Worm (Caenorhabditis elegans) whole organism, L2 larva: ENCODE results near the gene ZK381.8.

Experiments used
- C34F6.9 ChIP-seq: fragments of 150-350 bp; optimal IDR thresholded peaks from 2 replicates; lab custom pipeline; 2014; ENCODE audit warnings: missing biosample characterization, missing genetic modification characterization
- F13H6.1 ChIP-seq: sonication (generic microtip); optimal IDR thresholded peaks from 2 replicates; lab custom pipeline; 2016; ENCODE audit warnings: missing genetic modification characterization, missing compliant biosample characterization
- R02D3.7 ChIP-seq: fragments of 150-350 bp; optimal IDR thresholded peaks from 2 replicates; lab custom pipeline; 2014; ENCODE audit warnings: missing biosample characterization, missing genetic modification characterization
- ZK546.5 ChIP-seq: sonication (generic microtip); optimal IDR thresholded peaks from 2 replicates; lab custom pipeline; 2017; ENCODE audit warnings: missing biosample characterization, missing genetic modification characterization
- aly-2 ChIP-seq: fragments of 150-350 bp; optimal IDR thresholded peaks from 2 replicates; lab custom pipeline; 2014; ENCODE audit warnings: missing biosample characterization, missing genetic modification characterization
- ama-1 ChIP-seq: fragments of 150-350 bp; optimal IDR thresholded peaks from 2 replicates; lab custom pipeline; 2018; ENCODE audit warnings: inconsistent platforms
- blmp-1 ChIP-seq: sonication (generic microtip); optimal IDR thresholded peaks from 2 replicates; lab custom pipeline; 2017; ENCODE audit warnings: missing genetic modification characterization, mild to moderate bottlenecking, missing compliant biosample characterization, antibody characterized with exemption, moderate library complexity; ENCODE audit not compliant: insufficient read depth
- ceh-16 ChIP-seq: fragments of 150-350 bp; optimal IDR thresholded peaks from 2 replicates; lab custom pipeline; 2014; ENCODE audit warnings: missing biosample characterization, missing genetic modification characterization
- ceh-82 ChIP-seq: fragments of 150-350 bp; optimal IDR thresholded peaks from 2 replicates; lab custom pipeline; 2014; ENCODE audit warnings: missing biosample characterization, missing genetic modification characterization
- crh-2 ChIP-seq: sonication (generic microtip); optimal IDR thresholded peaks from 2 replicates; lab custom pipeline; 2017; ENCODE audit warnings: missing biosample characterization, missing genetic modification characterization
- dmd-4 ChIP-seq: sonication (generic microtip); optimal IDR thresholded peaks from 2 replicates; lab custom pipeline; 2017; ENCODE audit warnings: missing biosample characterization, missing genetic modification characterization
- elt-1 ChIP-seq: fragments of 150-350 bp; optimal IDR thresholded peaks from 2 replicates; lab custom pipeline; 2014; ENCODE audit warnings: missing biosample characterization, missing genetic modification characterization
- elt-3 ChIP-seq: sonication (generic microtip); optimal IDR thresholded peaks from 2 replicates; lab custom pipeline; 2017; ENCODE audit warnings: missing biosample characterization, missing genetic modification characterization
- fos-1 ChIP-seq: fragments of 150-350 bp; optimal IDR thresholded peaks from 2 replicates; lab custom pipeline; 2014; ENCODE audit warnings: missing biosample characterization, missing genetic modification characterization
- gmeb-1 ChIP-seq: fragments of 150-350 bp; optimal IDR thresholded peaks from 2 replicates; lab custom pipeline; 2014; ENCODE audit warnings: missing biosample characterization, missing genetic modification characterization
- lsy-2 ChIP-seq, 2 experiments: fragments of 150-350 bp in 1 of 2; sonication (generic microtip) in 1 of 2; optimal IDR thresholded peaks; 2 replicates each; lab custom pipeline; 2014 to 2017; ENCODE audit warnings: missing biosample characterization in 2 of 2, missing genetic modification characterization in 2 of 2
- mab-5 ChIP-seq: fragments of 150-350 bp; optimal IDR thresholded peaks from 2 replicates; lab custom pipeline; 2014; ENCODE audit warnings: missing biosample characterization, missing genetic modification characterization
- mbf-1 ChIP-seq: sonication (generic microtip); optimal IDR thresholded peaks from 2 replicates; lab custom pipeline; 2017; ENCODE audit warnings: missing biosample characterization, missing genetic modification characterization
- mdl-1 ChIP-seq, 2 experiments: fragments of 150-350 bp in 1 of 2; sonication (generic microtip) in 1 of 2; optimal IDR thresholded peaks; 2 replicates each; lab custom pipeline; 2017; ENCODE audit warnings: missing biosample characterization in 2 of 2, missing genetic modification characterization in 2 of 2
- nhr-10 ChIP-seq: sonication (generic microtip); optimal IDR thresholded peaks from 2 replicates; lab custom pipeline; 2017; ENCODE audit warnings: missing biosample characterization, missing genetic modification characterization
- nhr-11 ChIP-seq: fragments of 150-350 bp; optimal IDR thresholded peaks from 2 replicates; lab custom pipeline; 2014; ENCODE audit warnings: missing biosample characterization, missing genetic modification characterization
- nhr-12 ChIP-seq: fragments of 150-350 bp; optimal IDR thresholded peaks from 2 replicates; lab custom pipeline; 2014; ENCODE audit warnings: missing biosample characterization, missing genetic modification characterization
- nhr-23 ChIP-seq: fragments of 150-350 bp; optimal IDR thresholded peaks from 2 replicates; lab custom pipeline; 2014; ENCODE audit warnings: missing biosample characterization, missing genetic modification reagents, missing genetic modification characterization
- nhr-77 ChIP-seq: fragments of 150-350 bp; optimal IDR thresholded peaks from 2 replicates; lab custom pipeline; 2014; ENCODE audit warnings: missing biosample characterization, missing genetic modification characterization
- peb-1 ChIP-seq: fragments of 150-350 bp; optimal IDR thresholded peaks from 2 replicates; lab custom pipeline; 2014; ENCODE audit warnings: missing biosample characterization, missing genetic modification characterization
- sma-9 ChIP-seq, 2 experiments: fragments of 150-350 bp in 1 of 2; sonication (generic microtip) in 1 of 2; optimal IDR thresholded peaks; 2 replicates each; lab custom pipeline; 2014 to 2016; ENCODE audit warnings: missing genetic modification characterization in 2 of 2, mild to moderate bottlenecking in 1 of 2, missing biosample characterization in 1 of 2, missing compliant biosample characterization in 1 of 2, missing genetic modification reagents in 1 of 2, moderate library complexity in 1 of 2
- snpc-4 ChIP-seq: fragments of 150-350 bp; optimal IDR thresholded peaks from 2 replicates; lab custom pipeline; 2014; ENCODE audit warnings: missing biosample characterization, missing genetic modification characterization
- unc-55 ChIP-seq: fragments of 150-350 bp; sonication (generic microtip); optimal IDR thresholded peaks from 3 replicates; lab custom pipeline; 2014; ENCODE audit warnings: missing biosample characterization, missing genetic modification reagents, missing genetic modification characterization
- unc-62 ChIP-seq: fragments of 150-350 bp; optimal IDR thresholded peaks from 2 replicates; lab custom pipeline; 2014; ENCODE audit warnings: missing biosample characterization, missing genetic modification reagents, missing genetic modification characterization
- zag-1 ChIP-seq: fragments of 150-350 bp; optimal IDR thresholded peaks from 2 replicates; lab custom pipeline; 2014; ENCODE audit warnings: missing biosample characterization, missing genetic modification characterization
- ztf-1 ChIP-seq: fragments of 200-800 bp; sonication (Bioruptor generic); conservative IDR thresholded peaks from 2 replicates; pipeline ENCODE4 v1.3.6; 2022; ENCODE audit warnings: missing genetic modification characterization, missing compliant biosample characterization
- ztf-11 ChIP-seq: sonication (generic microtip); optimal IDR thresholded peaks from 2 replicates; lab custom pipeline; 2017; ENCODE audit warnings: missing biosample characterization, missing genetic modification characterization

ZK381.8 gene

DNA sequence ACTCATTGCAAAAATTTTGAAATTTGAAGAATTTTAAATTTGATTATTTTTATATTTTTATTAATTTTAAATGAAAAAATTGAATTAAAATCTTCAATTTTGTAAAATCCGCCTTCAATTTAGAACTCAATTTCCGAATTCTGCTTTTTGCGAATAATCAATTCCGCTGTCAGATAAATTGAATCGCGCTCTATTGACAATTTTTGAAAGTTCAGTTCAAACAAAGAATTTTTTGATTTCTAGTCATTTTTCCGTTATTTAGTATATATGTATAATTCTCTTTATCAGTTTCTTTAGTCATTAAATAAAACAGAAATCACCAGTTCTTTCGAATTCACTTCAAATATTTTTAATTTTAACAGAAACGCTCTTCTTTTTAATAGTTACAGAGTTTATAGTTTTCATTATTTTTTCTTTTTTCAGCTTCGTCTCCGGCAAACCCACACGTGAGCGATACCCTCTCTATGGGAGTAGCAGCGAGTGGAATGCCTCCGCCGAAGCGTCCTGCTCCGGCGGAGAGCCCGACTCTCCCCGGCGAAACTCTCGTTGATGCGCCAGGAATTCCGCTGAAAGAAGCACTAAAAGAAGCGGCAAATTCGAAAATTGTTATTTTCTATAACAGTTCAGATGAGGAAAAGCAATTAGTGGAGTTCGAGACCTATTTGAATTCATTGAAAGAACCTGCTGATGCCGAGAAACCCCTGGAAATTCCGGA, 42.7 kb upstream of the ZK381.8 start:
- peak; percentile 42 for TF ChIP-seq unc-55 (GFP tag; lab: Kevin White, UChicago)
- TF ChIP-seq lsy-2 (tag; optimal IDR thresholded peaks at IDR 0.05; lab: Kevin White, UChicago), result no peak
- TF ChIP-seq fos-1, result peak; percentile 34
- TF ChIP-seq C34F6.9, result peak; percentile 42

DNA sequence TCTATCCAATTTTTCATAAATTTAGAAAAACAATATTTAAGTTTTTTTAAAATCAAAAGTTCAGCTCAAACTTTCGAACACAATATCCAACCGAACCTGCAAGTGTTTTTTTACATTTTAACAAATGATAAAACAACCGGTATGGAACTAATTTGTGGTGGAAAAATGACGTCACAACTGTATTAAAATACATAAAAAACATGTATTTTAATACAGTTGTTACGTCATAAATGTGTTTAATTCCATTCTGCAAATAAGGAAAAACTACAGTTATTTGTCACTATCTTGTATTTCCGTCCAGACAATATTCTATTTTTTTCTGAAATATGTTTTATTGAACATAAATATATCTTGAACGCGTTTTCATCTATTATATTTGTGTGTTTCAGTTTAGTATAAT, 42.0 kb upstream of the ZK381.8 start:
- no peak for TF ChIP-seq crh-2
- no peak for TF ChIP-seq ceh-82 (tag; lab: Kevin White, UChicago)
- no peak for TF ChIP-seq nhr-23 (tag; lab: Kevin White, UChicago)

DNA sequence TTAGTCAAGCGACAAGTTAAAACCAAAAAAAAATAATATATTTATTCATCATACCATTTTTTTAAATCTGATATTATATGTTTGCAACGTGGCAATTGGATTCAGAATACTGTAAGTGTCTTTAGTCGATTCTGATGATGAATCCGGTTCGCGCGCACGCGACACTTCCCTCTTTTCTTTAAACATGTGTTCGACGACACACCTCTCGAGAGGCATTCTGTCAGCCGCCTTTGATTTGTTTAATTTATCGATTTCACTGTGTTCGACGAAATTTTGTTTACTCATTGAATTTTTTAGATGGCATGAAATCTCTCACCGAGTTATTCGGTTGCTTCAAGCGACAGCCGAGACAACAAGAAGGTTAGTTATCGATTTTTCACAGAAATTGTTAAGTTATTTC, 41.6 kb upstream of the ZK381.8 start, which contains the start of gene trxr-1:
Gene trxr-1 (plus strand): TSS at position 227 of the 400 bp plus-strand sequence.
- TF ChIP-seq mbf-1 (tag; lab: Kevin White, UChicago) (no peak), C34F6.9 (no peak), fos-1 (no peak), lsy-2 (tag; optimal IDR thresholded peaks at IDR 0.05; lab: Kevin White, UChicago) (no peak), mdl-1 (tag; optimal IDR thresholded peaks at IDR 0.05; lab: Kevin White, UChicago) (no peak), nhr-11 (tag; lab: Kevin White, UChicago) (no peak), unc-62 (GFP tag; lab: Kevin White, UChicago) (no peak), dmd-4 (tag; lab: Kevin White, UChicago) (no peak), ZK546.5 (tag; lab: Kevin White, UChicago) (no peak), peb-1 (tag; lab: Kevin White, UChicago) (no peak), F13H6.1 (tag; lab: Kevin White, UChicago) (no peak), ztf-1 (GFP tag; lab: Robert Waterston, UW) (no peak), gmeb-1 (tag; lab: Kevin White, UChicago) (no peak), crh-2 (no peak)

DNA sequence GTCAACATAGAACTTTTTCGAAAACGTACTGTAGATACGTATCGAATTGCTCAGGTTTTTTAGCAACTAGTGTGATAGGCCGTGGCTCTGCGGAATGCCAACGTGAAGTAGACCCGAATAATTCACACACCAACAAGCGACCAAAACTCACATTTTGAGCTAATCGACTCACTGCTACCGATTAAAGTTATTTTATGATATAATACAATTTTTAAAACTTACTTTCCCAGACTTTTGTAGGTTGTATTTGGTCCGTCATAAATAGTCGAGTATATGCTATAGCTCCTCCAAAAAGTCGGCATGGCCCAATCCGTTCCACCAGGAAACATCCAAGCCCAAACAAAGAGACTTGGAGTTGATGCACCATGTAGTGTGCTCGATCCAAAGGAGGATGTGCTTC, 40.7 kb upstream of the ZK381.8 start, which contains the start of gene C25A8.1:
Gene C25A8.1 (plus strand): TSS at position 301 of the 400 bp plus-strand sequence.
- TF ChIP-seq snpc-4 (no peak), mab-5 (tag; lab: Kevin White, UChicago) (no peak), nhr-11 (tag; lab: Kevin White, UChicago) (no peak), ceh-16 (no peak), F13H6.1 (tag; lab: Kevin White, UChicago) (no peak), nhr-12 (tag; lab: Kevin White, UChicago) (no peak), C34F6.9 (no peak), dmd-4 (tag; lab: Kevin White, UChicago) (no peak), aly-2 (no peak), lsy-2 (tag; optimal IDR thresholded peaks at IDR 0.05; lab: Kevin White, UChicago) (no peak), ama-1 (lab: Kevin White, UChicago) (no peak)
- TF ChIP-seq, all 48 proteins: peak for 0

DNA sequence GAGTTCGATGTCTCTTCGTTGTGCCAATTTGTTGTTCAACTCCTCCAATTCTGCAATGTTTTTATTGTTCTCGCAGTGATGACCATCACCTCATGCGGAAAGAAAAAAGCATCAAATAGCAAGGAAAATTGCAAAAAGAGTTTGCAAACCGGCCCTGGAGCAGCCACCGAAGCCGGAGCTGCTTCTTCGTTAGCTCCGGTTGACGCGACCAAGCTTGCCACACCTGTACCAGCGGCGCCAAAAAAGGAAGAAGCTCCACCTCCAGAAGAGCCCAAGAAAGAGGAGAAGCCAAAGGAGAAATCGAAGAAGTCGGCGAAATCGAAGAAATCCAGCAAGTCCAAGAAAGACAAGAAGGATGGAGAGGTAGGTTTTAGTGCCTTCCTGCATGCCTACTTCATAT, 40.0 kb upstream of the ZK381.8 start:
- TF ChIP-seq nhr-10 (tag; lab: Kevin White, UChicago) (no peak), sma-9 (GFP tag; optimal IDR thresholded peaks at IDR 0.05; lab: Kevin White, UChicago) (no peak), sma-9 (tag; optimal IDR thresholded peaks at IDR 0.05; lab: Kevin White, UChicago) (no peak), fos-1 (no peak), blmp-1 (tag; lab: Kevin White, UChicago) (no peak)

DNA sequence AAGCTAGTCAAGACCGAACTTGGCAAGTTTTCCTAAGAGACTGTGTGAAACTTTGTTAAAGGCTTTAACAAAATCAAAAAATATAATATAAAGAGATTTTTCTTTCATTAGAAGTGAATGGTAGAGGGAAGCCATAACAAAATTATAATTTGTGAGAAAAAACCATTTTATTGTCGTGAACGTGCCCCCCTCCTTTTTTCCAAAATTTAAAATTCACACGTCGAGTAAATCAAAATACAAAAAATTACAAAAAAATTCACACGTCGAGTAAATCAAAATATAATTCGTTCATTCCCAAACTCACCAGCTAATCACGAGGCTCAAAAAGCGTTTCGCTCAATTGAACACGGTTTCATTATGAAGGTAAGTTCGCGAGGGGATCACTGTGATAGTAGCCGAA, 39.4 kb upstream of the ZK381.8 start, which contains the start of gene C25A8.2:
Gene C25A8.2 (plus strand): TSS at position 301 of the 400 bp plus-strand sequence.
- no peak for TF ChIP-seq elt-3
- TF ChIP-seq R02D3.7 (tag; lab: Kevin White, UChicago), result no peak
- no peak for TF ChIP-seq mab-5 (tag; lab: Kevin White, UChicago)
- no peak for TF ChIP-seq zag-1
- TF ChIP-seq nhr-77, result no peak
- no peak for TF ChIP-seq nhr-11 (tag; lab: Kevin White, UChicago)
- TF ChIP-seq F13H6.1 (tag; lab: Kevin White, UChicago), result no peak
- no peak for TF ChIP-seq ama-1 (lab: Kevin White, UChicago)
- no peak for TF ChIP-seq elt-1
- no peak for TF ChIP-seq ztf-1 (GFP tag; lab: Robert Waterston, UW)
- no peak for TF ChIP-seq blmp-1 (tag; lab: Kevin White, UChicago)
- TF ChIP-seq ztf-11 (tag; lab: Kevin White, UChicago), result no peak
